Worm (Caenorhabditis elegans): ENCODE results near the gene htz-1.
A peak's percentile ranks its signal among the peaks of the same experiment; 100 is the strongest.

The htz-1 gene

ce11 chrIV:4454330-4455173, 8.5 kb downstream of the htz-1 start, which contains the start of gene R08C7.11:
Gene R08C7.11, minus strand, starts transcription at chrIV:4454937.
- TF ChIP-seq hlh-11 (tag; optimal IDR thresholded peaks at IDR 0.05) = peak; percentile 33
- peak; percentile 86 for TF ChIP-seq aha-1 (tag)
- peak; percentile 6 for TF ChIP-seq hlh-30 (tag; optimal IDR thresholded peaks at IDR 0.05; ENCODE audit: insufficient read depth)
- TF ChIP-seq nhr-48 (tag; optimal IDR thresholded peaks at IDR 0.05) = peak; percentile 20
- no peak for TF ChIP-seq snpc-4 (tag; optimal IDR thresholded peaks at IDR 0.05)
- peak; percentile 32 for TF ChIP-seq ceh-28 (tag; optimal IDR thresholded peaks at IDR 0.05)
- TF ChIP-seq mes-2 (tag; optimal IDR thresholded peaks at IDR 0.05; ENCODE audit: poor library complexity, severe bottlenecking) = peak; percentile 37
- peak; percentile 65 for TF ChIP-seq nhr-28 (tag; optimal IDR thresholded peaks at IDR 0.05)
- peak; percentile 75 for TF ChIP-seq set-16 (GFP tag; IDR thresholded peaks at IDR 0.05)
- TF ChIP-seq pha-4 (GFP tag; IDR thresholded peaks at IDR 0.05) = peak; percentile 24; the same call in 1 of the 2 replicates
- TF ChIP-seq pha-4 (tag; optimal IDR thresholded peaks at IDR 0.05) = no peak
- 0 out of 2 replicates have a peak, but pooled peaks have one; percentile 5 for TF ChIP-seq hmg-1.1 (GFP tag; IDR thresholded peaks at IDR 0.05)
- peak in 1 of 2 experiments; percentile 17 for TF ChIP-seq lsy-2 (tag; optimal IDR thresholded peaks at IDR 0.05)
- TF ChIP-seq nhr-6 (tag; optimal IDR thresholded peaks at IDR 0.05) = no peak
- TF ChIP-seq daf-16 (GFP tag; optimal IDR thresholded peaks at IDR 0.05) = no peak
- peak; percentile 5 for TF ChIP-seq daf-16 (tag; optimal IDR thresholded peaks at IDR 0.05)
- no peak for TF ChIP-seq daf-8 (GFP tag; IDR thresholded peaks at IDR 0.05)
- TF ChIP-seq dmd-8 (GFP tag; IDR thresholded peaks at IDR 0.05) = no peak
- TF ChIP-seq lin-39 (tag; optimal IDR thresholded peaks at IDR 0.05) = no peak
- no peak for TF ChIP-seq daf-12 (tag; optimal IDR thresholded peaks at IDR 0.05)
- TF ChIP-seq dve-1 (tag; optimal IDR thresholded peaks at IDR 0.05; ENCODE audit: insufficient read depth) = peak; percentile 21
- no peak for TF ChIP-seq jun-1 (tag; optimal IDR thresholded peaks at IDR 0.05)
- no peak for TF ChIP-seq pqm-1 (tag; optimal IDR thresholded peaks at IDR 0.05)
- no peak for TF ChIP-seq php-3 (GFP tag; IDR thresholded peaks at IDR 0.05)
- TF ChIP-seq mdl-1 (tag; optimal IDR thresholded peaks at IDR 0.05) = peak; percentile 7 to 38
- no peak for TF ChIP-seq T20F7.1 (GFP tag; optimal IDR thresholded peaks at IDR 0.05)
- TF ChIP-seq gei-8 (GFP tag; optimal IDR thresholded peaks at IDR 0.05) = no peak
- no peak for TF ChIP-seq Y5F2A.4 (GFP tag; optimal IDR thresholded peaks at IDR 0.05)
- peak; percentile 40 for TF ChIP-seq mxl-3 (GFP tag; optimal IDR thresholded peaks at IDR 0.05)
- no peak for TF ChIP-seq F10B5.3 (tag; optimal IDR thresholded peaks at IDR 0.05)
- TF ChIP-seq unc-62 (GFP tag; optimal IDR thresholded peaks at IDR 0.05 in 1 of 2) = peak in 1 of 2 experiments; percentile 96
- TF ChIP-seq unc-62 (tag; optimal IDR thresholded peaks at IDR 0.05) = no peak

ce11 chrIV:4456658-4457057, 10.6 kb downstream of the htz-1 start:
- no peak for TF ChIP-seq zip-11 (GFP tag; IDR thresholded peaks at IDR 0.05)
- peak in 1 of 2 experiments; percentile 98 for TF ChIP-seq unc-62 (GFP tag; optimal IDR thresholded peaks at IDR 0.05 in 1 of 2)
- no peak for TF ChIP-seq unc-62 (tag; optimal IDR thresholded peaks at IDR 0.05)

ce11 chrIV:4459342-4459741, 13.3 kb downstream of the htz-1 start:
- TF ChIP-seq Y48G9A.11 (GFP tag; IDR thresholded peaks at IDR 0.05) (0 out of 2 replicates have a peak, but pooled peaks have one; percentile 4), egl-43 (GFP tag; IDR thresholded peaks at IDR 0.05) (no peak)

ce11 chrIV:4463132-4463531, 17.1 kb downstream of the htz-1 start, which contains the start of gene M01H9.2:
Gene M01H9.2, minus strand, starts transcription at chrIV:4463232.
- TF ChIP-seq hlh-30 (tag; optimal IDR thresholded peaks at IDR 0.05; ENCODE audit: insufficient read depth) = peak; percentile 38
- TF ChIP-seq pqm-1 (tag; optimal IDR thresholded peaks at IDR 0.05) = no peak
- no peak for TF ChIP-seq zfp-3 (GFP tag; conservative IDR thresholded peaks at IDR 0.05)
- TF ChIP-seq attf-4 (tag; optimal IDR thresholded peaks at IDR 0.05) = no peak
- no peak for TF ChIP-seq daf-12 (tag; optimal IDR thresholded peaks at IDR 0.05)

All from whole organism, L4 larva.